Worm (Caenorhabditis elegans) whole organism, early embryonic: Measurements from ENCODE around the gene T24E12.12.

Experiments
- B0310.2 ChIP-seq: sonication (generic microtip); optimal IDR thresholded peaks from 2 replicates; lab custom pipeline; 2016; ENCODE audit warnings: mild to moderate bottlenecking, missing genetic modification characterization, missing compliant biosample characterization
- F13C5.2 ChIP-seq: sonication (generic microtip); optimal IDR thresholded peaks from 2 replicates; lab custom pipeline; 2017; ENCODE audit warnings: mild to moderate bottlenecking, missing genetic modification characterization, inconsistent platforms, missing compliant biosample characterization
- aly-1 ChIP-seq: sonication (generic microtip); optimal IDR thresholded peaks from 2 replicates; lab custom pipeline; 2016; ENCODE audit warnings: missing genetic modification characterization, missing compliant biosample characterization
- ama-1 ChIP-seq: fragments of 150-350 bp; optimal IDR thresholded peaks from 2 replicates; lab custom pipeline; 2014
- ets-7 ChIP-seq: sonication (generic microtip); optimal IDR thresholded peaks from 2 replicates; lab custom pipeline; 2016; ENCODE audit warnings: missing genotype, missing genetic modification characterization, missing compliant biosample characterization
- flt-1 ChIP-seq: fragments of 200-800 bp; sonication (Bioruptor generic); IDR thresholded peaks from 2 replicates; pipeline ENCODE4 v1.3.6; 2022; ENCODE audit warnings: missing genetic modification characterization, missing compliant biosample characterization
- hmg-4 ChIP-seq: fragments of 200-800 bp; sonication (Bioruptor generic); optimal IDR thresholded peaks from 2 replicates; lab custom pipeline; 2018; ENCODE audit warnings: mild to moderate bottlenecking, missing genetic modification characterization, missing compliant biosample characterization
- hnd-1 ChIP-seq: sonication (generic microtip); optimal IDR thresholded peaks from 2 replicates; lab custom pipeline; 2016; ENCODE audit warnings: missing genetic modification characterization, missing compliant biosample characterization
- pes-1 ChIP-seq: fragments of 200-800 bp; sonication (Bioruptor generic); IDR thresholded peaks from 2 replicates; pipeline ENCODE4 v1.3.6; 2022; ENCODE audit warnings: missing genetic modification reagents, missing genetic modification characterization, missing compliant biosample characterization
- scrt-1 ChIP-seq: fragments of 200-800 bp; sonication (Bioruptor generic); IDR thresholded peaks from 2 replicates; pipeline ENCODE4 v1.3.6; 2022; ENCODE audit warnings: missing genetic modification characterization, missing compliant biosample characterization
- sea-1 ChIP-seq: fragments of 200-800 bp; sonication (Bioruptor generic); conservative IDR thresholded peaks from 2 replicates; pipeline ENCODE4 v1.3.6; 2022; ENCODE audit warnings: missing genetic modification characterization, missing compliant biosample characterization
- tbx-11 ChIP-seq: fragments of 200-800 bp; sonication (Bioruptor generic); IDR thresholded peaks from 2 replicates; pipeline ENCODE4 v1.3.6; 2022; ENCODE audit warnings: missing genetic modification characterization, missing compliant biosample characterization
- tra-4 ChIP-seq: sonication (generic microtip); optimal IDR thresholded peaks from 2 replicates; lab custom pipeline; 2017; ENCODE audit warnings: missing genetic modification characterization, missing compliant biosample characterization

ce11 chrII:3759010-3759409, at the start of gene T24E12.12:
- TF ChIP-seq ets-7 (tag; lab: Kevin White, UChicago) (no peak), sea-1 (GFP tag; lab: Robert Waterston, UW) (no peak), aly-1 (tag; lab: Kevin White, UChicago) (no peak), hnd-1 (tag; lab: Kevin White, UChicago) (no peak), ama-1 (lab: Kevin White, UChicago) (no peak), flt-1 (GFP tag; lab: Robert Waterston, UW) (no peak), scrt-1 (GFP tag; lab: Robert Waterston, UW) (no peak), F13C5.2 (no peak), tra-4 (tag; lab: Kevin White, UChicago) (no peak), pes-1 (GFP tag; lab: Robert Waterston, UW) (no peak), tbx-11 (GFP tag; lab: Robert Waterston, UW) (no peak), hmg-4 (GFP tag; lab: Kevin White, UChicago) (no peak), B0310.2 (no peak)
